Fruit fly (Drosophila melanogaster) whole organism, embryonic: ENCODE data around the gene CG42583.
A peak's percentile ranks its signal among the peaks of the same experiment; 100 is the strongest.

Experiments used
- CG10366 ChIP-seq: fragments of 200-800 bp; sonication (Bioruptor generic); IDR thresholded peaks from 2 replicates; pipeline ENCODE4 v1.3.6; 2022; ENCODE audit warnings: missing biosample characterization, missing genetic modification characterization
- CG10543 ChIP-seq: fragments of 200-800 bp; sonication (Bioruptor generic); optimal IDR thresholded peaks from 3 replicates; lab custom pipeline; 2017; ENCODE audit warnings: missing biosample characterization, mild to moderate bottlenecking, missing genetic modification characterization, moderate library complexity
- CG10959 ChIP-seq: fragments of 200-800 bp; sonication (Bioruptor generic); IDR thresholded peaks from 2 replicates; pipeline ENCODE4 v1.3.6; 2022; ENCODE audit warnings: missing biosample characterization, missing genetic modification characterization
- CG11560 ChIP-seq: fragments of 200-800 bp; sonication (Bioruptor generic); IDR thresholded peaks from 3 replicates; pipeline ENCODE4 v1.3.6; 2022; ENCODE audit warnings: missing biosample characterization, missing genetic modification characterization
- CG11695 ChIP-seq: fragments of 200-800 bp; sonication (Bioruptor generic); IDR thresholded peaks from 3 replicates; pipeline ENCODE4 v1.3.6; 2022; ENCODE audit warnings: missing biosample characterization, missing genetic modification characterization
- CG14441 ChIP-seq: fragments of 200-800 bp; sonication (Bioruptor generic); IDR thresholded peaks from 2 replicates; pipeline ENCODE4 v1.3.6; 2022; ENCODE audit warnings: missing biosample characterization, missing genetic modification characterization
- CG14860 ChIP-seq: fragments of 200-800 bp; sonication (Bioruptor generic); IDR thresholded peaks from 3 replicates; pipeline ENCODE4 v1.3.6; 2022; ENCODE audit warnings: missing biosample characterization, missing genetic modification characterization; ENCODE audit not compliant: partially characterized antibody
- CG1602 ChIP-seq: fragments of 200-800 bp; sonication (Bioruptor generic); optimal IDR thresholded peaks from 3 replicates; lab custom pipeline; 2016; ENCODE audit warnings: missing biosample characterization, missing genetic modification characterization
- CG18262 ChIP-seq: fragments of 200-800 bp; optimal IDR thresholded peaks from 3 replicates; lab custom pipeline; 2019; ENCODE audit warnings: missing biosample characterization, mild to moderate bottlenecking, missing genetic modification characterization, moderate library complexity
- CG18476 ChIP-seq: fragments of 200-800 bp; sonication (Bioruptor generic); optimal IDR thresholded peaks from 2 replicates; lab custom pipeline; 2016; ENCODE audit warnings: missing biosample characterization, mild to moderate bottlenecking, missing genetic modification characterization
- CG32532 ChIP-seq: fragments of 200-800 bp; sonication (Bioruptor generic); IDR thresholded peaks from 2 replicates; pipeline ENCODE4 v1.3.6; 2022; ENCODE audit warnings: missing biosample characterization, missing genetic modification characterization
- CG33213 ChIP-seq: fragments of 200-800 bp; sonication (Bioruptor generic); optimal IDR thresholded peaks from 3 replicates; lab custom pipeline; 2016; ENCODE audit warnings: missing biosample characterization, missing genetic modification characterization
- CG6791 ChIP-seq: fragments of 200-800 bp; sonication (Bioruptor generic); IDR thresholded peaks from 3 replicates; pipeline ENCODE4 v1.3.6; 2022; ENCODE audit warnings: missing biosample characterization, missing genetic modification characterization; ENCODE audit not compliant: partially characterized antibody
- CG7745 ChIP-seq: fragments of 200-800 bp; sonication (Bioruptor generic); optimal IDR thresholded peaks from 2 replicates; lab custom pipeline; 2018; ENCODE audit warnings: missing biosample characterization, mild to moderate bottlenecking, missing genetic modification characterization, moderate library complexity
- CG7839 ChIP-seq: fragments of 200-800 bp; sonication (Bioruptor generic); optimal IDR thresholded peaks from 3 replicates; lab custom pipeline; 2018; ENCODE audit warnings: missing biosample characterization, mild to moderate bottlenecking, missing genetic modification characterization, moderate library complexity
- CG8290 ChIP-seq, 3 experiments: fragments of 200-800 bp; sonication (Bioruptor generic); optimal IDR thresholded peaks; 2 replicates each; lab custom pipeline; 2016 to 2019; ENCODE audit warnings: missing biosample characterization in 3 of 3, missing genetic modification characterization in 3 of 3, mild to moderate bottlenecking in 2 of 3, moderate library complexity in 1 of 3
- CG9817 ChIP-seq: fragments of 200-800 bp; sonication (Bioruptor generic); optimal IDR thresholded peaks from 2 replicates; lab custom pipeline; 2018; ENCODE audit warnings: missing biosample characterization, mild to moderate bottlenecking, missing genetic modification characterization, moderate library complexity
- CkIIα-i1 ChIP-seq: fragments of 200-800 bp; sonication (Bioruptor generic); IDR thresholded peaks from 2 replicates; pipeline ENCODE4 v1.3.6; 2022; ENCODE audit warnings: missing biosample characterization, missing genetic modification characterization
- Fer1 ChIP-seq: fragments of 200-800 bp; sonication (Bioruptor generic); optimal IDR thresholded peaks from 2 replicates; lab custom pipeline; 2017; ENCODE audit warnings: missing biosample characterization, mild to moderate bottlenecking, missing genetic modification characterization
- Fer3 ChIP-seq: fragments of 200-800 bp; sonication (Bioruptor generic); optimal IDR thresholded peaks from 2 replicates; lab custom pipeline; 2018; ENCODE audit warnings: missing biosample characterization, mild to moderate bottlenecking, missing genetic modification characterization, moderate library complexity
- HLH4C ChIP-seq: fragments of 200-800 bp; sonication (Bioruptor generic); IDR thresholded peaks from 3 replicates; pipeline ENCODE4 v1.3.6; 2022; ENCODE audit warnings: missing biosample characterization, missing genetic modification characterization; ENCODE audit not compliant: partially characterized antibody
- Hmr ChIP-seq: fragments of 200-800 bp; sonication (Bioruptor generic); optimal IDR thresholded peaks from 3 replicates; lab custom pipeline; 2017; ENCODE audit warnings: mild to moderate bottlenecking, missing biosample characterization, missing genetic modification reagents, missing genetic modification characterization
- Mrtf ChIP-seq: fragments of 200-800 bp; sonication (Bioruptor generic); IDR thresholded peaks from 3 replicates; pipeline ENCODE4 v1.3.6; 2022; ENCODE audit warnings: missing biosample characterization, missing genetic modification characterization
- Myb ChIP-seq: fragments of 200-800 bp; sonication (Bioruptor generic); optimal IDR thresholded peaks from 2 replicates; lab custom pipeline; 2016; ENCODE audit warnings: missing biosample characterization, missing genetic modification characterization
- NC2α ChIP-seq: fragments of 200-800 bp; sonication (Bioruptor generic); optimal IDR thresholded peaks from 2 replicates; lab custom pipeline; 2016; ENCODE audit warnings: missing biosample characterization, missing genetic modification characterization
- Nf-YB ChIP-seq: fragments of 200-800 bp; sonication (Bioruptor generic); optimal IDR thresholded peaks from 3 replicates; lab custom pipeline; 2019; ENCODE audit warnings: missing biosample characterization, mild to moderate bottlenecking, missing genetic modification characterization, moderate library complexity
- Opbp ChIP-seq: fragments of 200-800 bp; sonication (Bioruptor generic); IDR thresholded peaks from 3 replicates; pipeline ENCODE4 v1.3.6; 2022; ENCODE audit warnings: missing biosample characterization, missing genetic modification characterization; ENCODE audit not compliant: partially characterized antibody
- ab ChIP-seq: fragments of 200-800 bp; sonication (Bioruptor generic); optimal IDR thresholded peaks from 2 replicates; lab custom pipeline; 2016; ENCODE audit warnings: missing biosample characterization, missing genetic modification characterization
- amos ChIP-seq: fragments of 200-800 bp; sonication (Bioruptor generic); IDR thresholded peaks from 2 replicates; pipeline ENCODE4 v1.3.6; 2022; ENCODE audit warnings: missing biosample characterization, missing genetic modification characterization; ENCODE audit not compliant: partially characterized antibody
- bab2 ChIP-seq: fragments of 200-800 bp; sonication (Bioruptor generic); optimal IDR thresholded peaks from 2 replicates; lab custom pipeline; 2016; ENCODE audit warnings: missing biosample characterization, missing genetic modification characterization
- dimm ChIP-seq: fragments of 200-800 bp; sonication (Bioruptor generic); IDR thresholded peaks from 2 replicates; pipeline ENCODE4 v1.3.6; 2022; ENCODE audit warnings: missing biosample characterization, missing genetic modification characterization
- eve ChIP-seq, 2 experiments: fragments of >200 bp; optimal IDR thresholded peaks; 2 replicates each; lab custom pipeline; 2017; ENCODE audit warnings: missing biosample characterization in 2 of 2, missing genetic modification characterization in 2 of 2
- exex ChIP-seq: fragments of 200-800 bp; sonication (Bioruptor generic); optimal IDR thresholded peaks from 4 replicates; lab custom pipeline; 2018; ENCODE audit warnings: missing biosample characterization, mild to moderate bottlenecking, missing genetic modification characterization, moderate library complexity
- jigr1 ChIP-seq: fragments of 200-800 bp; sonication (Bioruptor generic); IDR thresholded peaks from 3 replicates; pipeline ENCODE4 v1.3.6; 2022; ENCODE audit warnings: missing biosample characterization, missing genetic modification characterization
- jing ChIP-seq: fragments of 200-800 bp; sonication (Bioruptor generic); optimal IDR thresholded peaks from 2 replicates; lab custom pipeline; 2018; ENCODE audit warnings: missing biosample characterization, mild to moderate bottlenecking, missing genetic modification characterization
- kni ChIP-seq: fragments of 200-800 bp; sonication (Bioruptor generic); optimal IDR thresholded peaks from 3 replicates; lab custom pipeline; 2017; ENCODE audit warnings: mild to moderate bottlenecking, missing biosample characterization, missing genetic modification reagents, missing genetic modification characterization
- knrl ChIP-seq: fragments of 200-800 bp; sonication (Bioruptor generic); IDR thresholded peaks from 3 replicates; pipeline ENCODE4 v1.3.6; 2022; ENCODE audit warnings: missing biosample characterization, missing genetic modification characterization; ENCODE audit not compliant: partially characterized antibody
- lilli ChIP-seq: fragments of 200-800 bp; sonication (Bioruptor generic); optimal IDR thresholded peaks from 3 replicates; lab custom pipeline; 2016; ENCODE audit warnings: missing biosample characterization, missing genetic modification characterization
- mam ChIP-seq: fragments of 200-800 bp; sonication (Bioruptor generic); optimal IDR thresholded peaks from 3 replicates; lab custom pipeline; 2016; ENCODE audit warnings: missing biosample characterization, missing genetic modification characterization
- oc ChIP-seq: fragments of 200-800 bp; sonication (Bioruptor generic); optimal IDR thresholded peaks from 2 replicates; lab custom pipeline; 2018; ENCODE audit warnings: missing biosample characterization, mild to moderate bottlenecking, missing genetic modification characterization, moderate library complexity
- odd ChIP-seq: fragments of 200-800 bp; sonication (Bioruptor generic); optimal IDR thresholded peaks from 2 replicates; lab custom pipeline; 2017; ENCODE audit warnings: missing biosample characterization, mild to moderate bottlenecking, missing genetic modification characterization
- p53 ChIP-seq: fragments of 200-800 bp; sonication (Bioruptor generic); optimal IDR thresholded peaks from 2 replicates; lab custom pipeline; 2016; ENCODE audit warnings: missing biosample characterization, missing genetic modification characterization
- prd ChIP-seq, 3 experiments: fragments of >200 bp in 2 of 3; fragments of 200-800 bp in 1 of 3; sonication (Bioruptor generic) in 1 of 3; optimal IDR thresholded peaks in 2 of 3; IDR thresholded peaks in 1 of 3; 2 replicates in 2 of 3; 3 replicates in 1 of 3; pipeline versions ENCODE4 v1.3.6 to Lab custom; 2017 to 2022; ENCODE audit warnings: missing biosample characterization in 1 of 3, missing genetic modification characterization in 1 of 3
- sens ChIP-seq: fragments of 200-800 bp; sonication (Bioruptor generic); peaks from one replicate; lab custom pipeline; 2016; ENCODE audit warnings: missing biosample characterization, missing genetic modification characterization
- shn ChIP-seq: fragments of 200-800 bp; sonication (Bioruptor generic); optimal IDR thresholded peaks from 3 replicates; lab custom pipeline; 2016; ENCODE audit warnings: missing biosample characterization, missing genetic modification characterization
- sim ChIP-seq: fragments of 200-800 bp; sonication (Bioruptor generic); IDR thresholded peaks from 2 replicates; pipeline ENCODE4 v1.3.6; 2022; ENCODE audit warnings: missing biosample characterization, missing genetic modification characterization
- slou ChIP-seq: fragments of 200-800 bp; sonication (Bioruptor generic); optimal IDR thresholded peaks from 3 replicates; lab custom pipeline; 2016; ENCODE audit warnings: missing biosample characterization, missing genetic modification characterization
- trem ChIP-seq: fragments of 200-800 bp; optimal IDR thresholded peaks from 3 replicates; lab custom pipeline; 2019; ENCODE audit warnings: missing biosample characterization, mild to moderate bottlenecking, missing genetic modification characterization, moderate library complexity
- wor ChIP-seq: fragments of 200-800 bp; sonication (Bioruptor generic); IDR thresholded peaks from 2 replicates; pipeline ENCODE4 v1.3.6; 2022; ENCODE audit warnings: missing biosample characterization, missing genetic modification characterization
- zfh2 ChIP-seq: fragments of 200-800 bp; sonication (Bioruptor generic); optimal IDR thresholded peaks from 2 replicates; lab custom pipeline; 2016; ENCODE audit warnings: missing biosample characterization, missing genetic modification characterization

The CG42583 gene

dm6 chrX:20162586-20162985, 23.0 kb downstream of the CG42583 start (continued):
- TF ChIP-seq amos (GFP tag; lab: Robert Waterston, UW) = peak; percentile 36; the same call in 1 of the 2 replicates
- TF ChIP-seq zfh2 (GFP tag; lab: Kevin White, UChicago) = peak; percentile 5
- no peak for TF ChIP-seq slou (GFP tag; lab: Kevin White, UChicago)
- no peak for TF ChIP-seq lilli (GFP tag; lab: Kevin White, UChicago)
- peak; percentile 19 for TF ChIP-seq Myb (GFP tag; lab: Kevin White, UChicago)
- no peak for TF ChIP-seq CG10366 (GFP tag; lab: Robert Waterston, UW)
- no peak for TF ChIP-seq Mrtf (GFP tag; lab: Robert Waterston, UW)
- no peak for TF ChIP-seq mam
- TF ChIP-seq Fer1 (GFP tag; lab: Kevin White, UChicago) = no peak
- no peak for TF ChIP-seq prd (optimal IDR thresholded peaks at IDR 0.05; lab: Kevin White, UChicago)
- TF ChIP-seq prd (GFP tag; IDR thresholded peaks at IDR 0.05; lab: Robert Waterston, UW) = no peak
- TF ChIP-seq oc = no peak
- no peak for TF ChIP-seq CG18262 (tag; lab: Kevin White, UChicago)
- TF ChIP-seq CG8290 (GFP tag; optimal IDR thresholded peaks at IDR 0.05; lab: Kevin White, UChicago) = no peak
- peak in 1 of 2 experiments; percentile 27 for TF ChIP-seq CG8290 (tag; optimal IDR thresholded peaks at IDR 0.05; lab: Kevin White, UChicago)
- TF ChIP-seq CG1602 = no peak
- no peak for TF ChIP-seq bab2 (GFP tag; lab: Kevin White, UChicago)
- no peak for TF ChIP-seq eve (GFP tag; optimal IDR thresholded peaks at IDR 0.05; lab: Kevin White, UChicago)
- TF ChIP-seq CG14441 (GFP tag; lab: Robert Waterston, UW) = no peak
- no peak for TF ChIP-seq Fer3 (tag; lab: Kevin White, UChicago)
- no peak for TF ChIP-seq Nf-YB (GFP tag; lab: Kevin White, UChicago)
- TF ChIP-seq CG7839 (tag; lab: Kevin White, UChicago) = no peak
- TF ChIP-seq CG11695 (GFP tag; lab: Robert Waterston, UW) = no peak
- no peak for TF ChIP-seq CkIIα-i1 (GFP tag; lab: Robert Waterston, UW)
- no peak for TF ChIP-seq p53
- no peak for TF ChIP-seq exex (tag; lab: Kevin White, UChicago)
- TF ChIP-seq shn (GFP tag; lab: Kevin White, UChicago) = no peak
- peak; percentile 8 for TF ChIP-seq CG9817 (tag; lab: Kevin White, UChicago)
- TF ChIP-seq jing (GFP tag; lab: Kevin White, UChicago) = no peak
- no peak for TF ChIP-seq wor (GFP tag; lab: Robert Waterston, UW)
- TF ChIP-seq CG7745 = no peak
- no peak for TF ChIP-seq CG32532
- no peak for TF ChIP-seq CG33213 (GFP tag; lab: Kevin White, UChicago)
- TF ChIP-seq Hmr = no peak
- no peak for TF ChIP-seq CG18476
- no peak for TF ChIP-seq ab (GFP tag; lab: Kevin White, UChicago)
- no peak for TF ChIP-seq knrl
- TF ChIP-seq jigr1 (GFP tag; lab: Robert Waterston, UW) = no peak
- TF ChIP-seq NC2α = no peak
- no peak for TF ChIP-seq CG10543
- 0 out of 3 replicates have a peak, but pooled peaks have one; percentile 26 for TF ChIP-seq CG6791 (GFP tag; lab: Robert Waterston, UW)
- peak; percentile 4 for TF ChIP-seq trem (tag; lab: Kevin White, UChicago)
- no peak for TF ChIP-seq odd (GFP tag; lab: Kevin White, UChicago)
- no peak for TF ChIP-seq CG10959 (GFP tag; lab: Robert Waterston, UW)
- TF ChIP-seq kni (GFP tag; lab: Kevin White, UChicago) = no peak
- 0 out of 3 replicates have a peak, but pooled peaks have one; percentile 18 for TF ChIP-seq Opbp (GFP tag; lab: Robert Waterston, UW)
- TF ChIP-seq CG14860 (GFP tag; lab: Robert Waterston, UW) = no peak
- TF ChIP-seq sim = no peak
- peak; percentile 19 for TF ChIP-seq sens
- TF ChIP-seq CG11560 = no peak
- no peak for TF ChIP-seq dimm (GFP tag; lab: Robert Waterston, UW)
- no peak for TF ChIP-seq HLH4C
